Fruit fly (Drosophila melanogaster): ENCODE data around the gene ppk24.

DNA sequence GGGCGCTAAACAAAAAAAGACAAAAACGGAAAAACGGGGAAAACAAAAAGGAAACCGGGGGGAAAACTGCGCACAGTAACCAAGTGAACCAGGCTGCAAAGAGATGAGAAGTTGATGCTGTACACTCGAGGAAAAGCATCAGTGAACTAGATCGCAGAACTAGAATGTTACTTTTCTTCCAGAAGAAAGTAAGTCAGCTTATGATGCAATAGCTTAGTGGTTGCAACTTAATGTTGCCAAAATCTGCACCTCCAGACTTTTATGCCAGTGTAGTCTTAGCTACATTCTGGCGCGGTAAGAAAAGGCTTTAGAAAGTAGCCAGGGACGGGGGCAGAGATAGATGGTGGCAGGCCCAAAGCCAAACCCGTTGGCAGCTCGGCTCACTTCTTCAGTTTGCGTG is 48.9 kb downstream of the ppk24 start:
- no peak for TF ChIP-seq ttk (optimal IDR thresholded peaks at IDR 0.05)
- TF ChIP-seq h (optimal IDR thresholded peaks at IDR 0.05), result no peak
- TF ChIP-seq Sin3A (optimal IDR thresholded peaks at IDR 0.05), result no peak
- no peak for TF ChIP-seq Myc (optimal IDR thresholded peaks at IDR 0.05)
- TF ChIP-seq psq (optimal IDR thresholded peaks at IDR 0.05), result no peak
- TF ChIP-seq insv (optimal IDR thresholded peaks at IDR 0.05), result no peak
